Worm (Caenorhabditis elegans) whole organism, young adult: ENCODE results near the gene hizr-1.

ENCODE experiments used
- B0336.3 ChIP-seq: fragments of 200-800 bp; sonication (Bioruptor generic); IDR thresholded peaks from 2 replicates; pipeline ENCODE4 v1.3.6; 2022; ENCODE audit warnings: missing genetic modification characterization, missing compliant biosample characterization
- C06A6.2 ChIP-seq: fragments of 200-800 bp; sonication (Bioruptor generic); conservative IDR thresholded peaks from 2 replicates; pipeline ENCODE4 v1.3.6; 2022; ENCODE audit warnings: missing genetic modification characterization, missing compliant biosample characterization
- C17E4.6 ChIP-seq: fragments of 200-800 bp; sonication (Bioruptor generic); IDR thresholded peaks from 2 replicates; pipeline ENCODE4 v1.3.6; 2022; ENCODE audit warnings: missing genetic modification reagents, missing genetic modification characterization, missing compliant biosample characterization
- D2030.7 ChIP-seq: fragments of 200-800 bp; sonication (Bioruptor generic); IDR thresholded peaks from 2 replicates; pipeline ENCODE4 v1.3.6; 2022; ENCODE audit warnings: missing genetic modification reagents, missing genetic modification characterization, missing compliant biosample characterization
- F22D6.2 ChIP-seq: sonication (generic microtip); optimal IDR thresholded peaks from 2 replicates; lab custom pipeline; 2016; ENCODE audit warnings: mild to moderate bottlenecking, missing genetic modification characterization, missing compliant biosample characterization
- F33H1.4 ChIP-seq: fragments of 200-800 bp; sonication (Bioruptor generic); IDR thresholded peaks from 2 replicates; pipeline ENCODE4 v1.3.6; 2022; ENCODE audit warnings: missing genetic modification reagents, missing genetic modification characterization, missing compliant biosample characterization
- Y53G8AR.9 ChIP-seq: fragments of 200-800 bp; sonication (Bioruptor generic); conservative IDR thresholded peaks from 2 replicates; pipeline ENCODE4 v1.3.6; 2022; ENCODE audit warnings: missing genetic modification reagents, missing genetic modification characterization, missing compliant biosample characterization
- Y56A3A.18 ChIP-seq: fragments of 200-800 bp; sonication (Bioruptor generic); IDR thresholded peaks from 2 replicates; pipeline ENCODE4 v1.3.6; 2022; ENCODE audit warnings: missing genetic modification reagents, missing genetic modification characterization, missing compliant biosample characterization
- Y67H2A.10 ChIP-seq: fragments of 200-800 bp; sonication (Bioruptor generic); conservative IDR thresholded peaks from 2 replicates; pipeline ENCODE4 v1.3.6; 2022; ENCODE audit warnings: missing genetic modification reagents, missing genetic modification characterization, missing compliant biosample characterization
- Y79H2A.3 ChIP-seq: fragments of 200-800 bp; sonication (Bioruptor generic); conservative IDR thresholded peaks from 2 replicates; pipeline ENCODE4 v1.3.6; 2022; ENCODE audit warnings: missing genetic modification reagents, missing genetic modification characterization, missing compliant biosample characterization
- ama-1 ChIP-seq, 3 experiments: fragments of 150-350 bp in 1 of 3; sonication (generic microtip) in 2 of 3; optimal IDR thresholded peaks; 2 replicates each; lab custom pipeline; 2014 to 2018; ENCODE audit warnings: missing biosample characterization in 2 of 3, missing genetic modification characterization in 2 of 3, missing genetic modification reagents in 2 of 3
- aptf-2 ChIP-seq: fragments of 200-800 bp; sonication (Bioruptor generic); conservative IDR thresholded peaks from 2 replicates; pipeline ENCODE4 v1.3.6; 2022; ENCODE audit warnings: missing genetic modification reagents, missing genetic modification characterization, missing compliant biosample characterization
- attf-3 ChIP-seq: fragments of 200-800 bp; sonication (Bioruptor generic); conservative IDR thresholded peaks from 2 replicates; pipeline ENCODE4 v1.3.6; 2022; ENCODE audit warnings: missing genetic modification reagents, missing genetic modification characterization, missing compliant biosample characterization
- attf-6 ChIP-seq: fragments of 200-800 bp; sonication (Bioruptor generic); IDR thresholded peaks from 2 replicates; pipeline ENCODE4 v1.3.6; 2022; ENCODE audit warnings: missing genetic modification reagents, missing genetic modification characterization, missing compliant biosample characterization
- ceh-100 ChIP-seq: fragments of 200-800 bp; sonication (Bioruptor generic); IDR thresholded peaks from 2 replicates; pipeline ENCODE4 v1.3.6; 2022; ENCODE audit warnings: missing genetic modification reagents, missing genetic modification characterization, missing compliant biosample characterization
- ceh-27 ChIP-seq: fragments of 200-800 bp; sonication (Bioruptor generic); optimal IDR thresholded peaks from 2 replicates; lab custom pipeline; 2018; ENCODE audit warnings: mild to moderate bottlenecking, missing genetic modification characterization, moderate library complexity, missing compliant biosample characterization
- ceh-79 ChIP-seq: sonication (generic microtip); optimal IDR thresholded peaks from 2 replicates; lab custom pipeline; 2017; ENCODE audit warnings: mild to moderate bottlenecking, missing genetic modification characterization, missing compliant biosample characterization
- ceh-91 ChIP-seq: fragments of 200-800 bp; sonication (Bioruptor generic); IDR thresholded peaks from 2 replicates; pipeline ENCODE4 v1.3.6; 2022; ENCODE audit warnings: missing genetic modification reagents, missing genetic modification characterization, missing compliant biosample characterization
- egrh-3 ChIP-seq: fragments of 200-800 bp; sonication (Bioruptor generic); IDR thresholded peaks from 2 replicates; pipeline ENCODE4 v1.3.6; 2022; ENCODE audit warnings: missing genetic modification reagents, missing genetic modification characterization, missing compliant biosample characterization
- ekl-4 ChIP-seq: fragments of 200-800 bp; sonication (Bioruptor generic); IDR thresholded peaks from 2 replicates; pipeline ENCODE4 v1.3.6; 2022; ENCODE audit warnings: missing genetic modification reagents, missing genetic modification characterization, missing compliant biosample characterization
- him-1 ChIP-seq: sonication (generic microtip); optimal IDR thresholded peaks from 2 replicates; lab custom pipeline; 2016; ENCODE audit warnings: missing genotype, missing genetic modification reagents, missing genetic modification characterization, missing compliant biosample characterization
- hmg-1.2 ChIP-seq: fragments of 200-800 bp; sonication (Bioruptor generic); IDR thresholded peaks from 2 replicates; pipeline ENCODE4 v1.3.6; 2022; ENCODE audit warnings: missing genetic modification reagents, missing genetic modification characterization, missing compliant biosample characterization
- lag-1 ChIP-seq: fragments of 200-800 bp; sonication (Bioruptor generic); IDR thresholded peaks from 2 replicates; pipeline ENCODE4 v1.3.6; 2022; ENCODE audit warnings: missing genetic modification reagents, missing genetic modification characterization, missing compliant biosample characterization
- lin-26 ChIP-seq: fragments of 200-800 bp; sonication (Bioruptor generic); IDR thresholded peaks from 2 replicates; pipeline ENCODE4 v1.3.6; 2022; ENCODE audit warnings: missing genetic modification reagents, missing genetic modification characterization, missing compliant biosample characterization
- lin-40 ChIP-seq: sonication (generic microtip); optimal IDR thresholded peaks from 2 replicates; lab custom pipeline; 2016; ENCODE audit warnings: missing genetic modification characterization, mild to moderate bottlenecking, missing compliant biosample characterization, missing genotype, missing genetic modification reagents
- lin-54 ChIP-seq: fragments of 200-800 bp; sonication (Bioruptor generic); optimal IDR thresholded peaks from 2 replicates; lab custom pipeline; 2018; ENCODE audit warnings: mild to moderate bottlenecking, missing genetic modification characterization, missing compliant biosample characterization
- lir-1 ChIP-seq: fragments of 200-800 bp; sonication (Bioruptor generic); conservative IDR thresholded peaks from 2 replicates; pipeline ENCODE4 v1.3.6; 2022; ENCODE audit warnings: missing genetic modification reagents, missing genetic modification characterization, missing compliant biosample characterization
- madf-10 ChIP-seq: sonication (generic microtip); optimal IDR thresholded peaks from 2 replicates; lab custom pipeline; 2016; ENCODE audit warnings: mild to moderate bottlenecking, missing genetic modification characterization, missing compliant biosample characterization
- mxl-1 ChIP-seq: sonication (generic microtip); optimal IDR thresholded peaks from 2 replicates; lab custom pipeline; 2016; ENCODE audit warnings: missing genetic modification characterization, missing compliant biosample characterization
- nfya-1 ChIP-seq: sonication (generic microtip); optimal IDR thresholded peaks from 2 replicates; lab custom pipeline; 2017; ENCODE audit warnings: antibody characterized with exemption, missing compliant biosample characterization, missing genetic modification characterization, borderline replicate concordance; ENCODE audit not compliant: insufficient read depth
- nfyb-1 ChIP-seq: fragments of 200-800 bp; sonication (Bioruptor generic); IDR thresholded peaks from 2 replicates; pipeline ENCODE4 v1.3.6; 2022; ENCODE audit warnings: missing genetic modification reagents, missing genetic modification characterization, missing compliant biosample characterization
- nhr-120 ChIP-seq: fragments of 200-800 bp; sonication (Bioruptor generic); IDR thresholded peaks from 2 replicates; pipeline ENCODE4 v1.3.6; 2022; ENCODE audit warnings: missing genetic modification characterization, missing compliant biosample characterization
- nhr-80 ChIP-seq: sonication (generic microtip); optimal IDR thresholded peaks from 2 replicates; lab custom pipeline; 2016; ENCODE audit warnings: missing genetic modification characterization, missing compliant biosample characterization
- nhr-90 ChIP-seq: sonication (generic microtip); optimal IDR thresholded peaks from 2 replicates; lab custom pipeline; 2016; ENCODE audit warnings: missing genotype, mild to moderate bottlenecking, missing genetic modification characterization, missing compliant biosample characterization
- rec-8 ChIP-seq, 2 experiments: sonication (generic microtip); optimal IDR thresholded peaks; 2 replicates each; lab custom pipeline; 2016; ENCODE audit warnings: mild to moderate bottlenecking in 2 of 2, missing genetic modification characterization in 2 of 2, missing genetic modification reagents in 2 of 2, missing genotype in 2 of 2, missing biosample characterization in 1 of 2, missing compliant biosample characterization in 1 of 2, moderate library complexity in 1 of 2
- sea-2 ChIP-seq: fragments of 200-800 bp; sonication (Bioruptor generic); IDR thresholded peaks from 2 replicates; pipeline ENCODE4 v1.3.6; 2022; ENCODE audit warnings: missing genetic modification characterization, missing compliant biosample characterization
- xnd-1 ChIP-seq: sonication (generic microtip); optimal IDR thresholded peaks from 2 replicates; lab custom pipeline; 2016; ENCODE audit warnings: missing genotype, missing genetic modification reagents, missing genetic modification characterization, missing compliant biosample characterization
- ztf-18 ChIP-seq: sonication (generic microtip); optimal IDR thresholded peaks from 2 replicates; lab custom pipeline; 2016; ENCODE audit warnings: missing genotype, mild to moderate bottlenecking, missing genetic modification characterization, missing compliant biosample characterization
- ztf-22 ChIP-seq: fragments of 200-800 bp; sonication (Bioruptor generic); optimal IDR thresholded peaks from 2 replicates; lab custom pipeline; 2018; ENCODE audit warnings: mild to moderate bottlenecking, missing genetic modification characterization, moderate library complexity, missing compliant biosample characterization
- ztf-6 ChIP-seq: fragments of 200-800 bp; sonication (Bioruptor generic); IDR thresholded peaks from 2 replicates; pipeline ENCODE4 v1.3.6; 2022; ENCODE audit warnings: missing genetic modification reagents, missing genetic modification characterization, missing compliant biosample characterization

hizr-1 gene

ce11 chrX:11328710-11329109 is 10.6 kb downstream of the hizr-1 start:
- TF ChIP-seq xnd-1 (tag; lab: Kevin White, UChicago) (no peak), ceh-27 (GFP tag; lab: Kevin White, UChicago) (no peak), mxl-1 (no peak), lin-54 (GFP tag; lab: Kevin White, UChicago) (no peak)

DNA sequence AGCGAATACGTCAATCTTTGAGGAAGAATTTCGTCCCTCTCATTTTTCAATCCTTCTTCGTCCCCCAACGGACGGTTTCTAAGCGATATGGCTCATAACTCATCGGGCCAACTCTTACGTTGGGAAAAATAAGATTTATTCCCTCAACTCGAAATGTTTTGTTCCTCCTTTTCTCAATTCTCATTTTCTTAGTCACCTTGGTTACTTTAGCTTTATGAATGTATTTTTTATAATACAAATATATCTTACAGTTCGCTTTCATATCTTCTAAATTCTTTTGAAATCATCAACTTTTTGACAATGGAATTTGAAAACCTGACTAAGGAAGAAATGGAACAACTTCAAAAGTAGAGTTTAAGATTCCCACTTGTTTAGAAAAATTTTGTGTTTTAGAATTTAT is 11.3 kb downstream of the hizr-1 start, which contains the start of gene npr-9:
TSS of gene npr-9 (plus strand) at position 301 of the 400 bp plus-strand sequence.
- no peak for TF ChIP-seq egrh-3 (GFP tag; lab: Robert Waterston, UW)
- no peak for TF ChIP-seq Y56A3A.18 (GFP tag; lab: Robert Waterston, UW)
- no peak for TF ChIP-seq Y53G8AR.9
- TF ChIP-seq Y67H2A.10 (GFP tag; lab: Robert Waterston, UW): no peak
- no peak for TF ChIP-seq nhr-80 (tag; lab: Kevin White, UChicago)
- no peak for TF ChIP-seq sea-2
- no peak for TF ChIP-seq ztf-6 (GFP tag; lab: Robert Waterston, UW)
- no peak for TF ChIP-seq ekl-4
- no peak for TF ChIP-seq him-1 (tag; lab: Kevin White, UChicago)
- TF ChIP-seq ceh-79 (tag; lab: Kevin White, UChicago): no peak
- no peak for TF ChIP-seq F22D6.2
- no peak for TF ChIP-seq C06A6.2
- no peak for TF ChIP-seq F33H1.4
- TF ChIP-seq nfya-1 (tag; lab: Kevin White, UChicago): no peak
- TF ChIP-seq ceh-100: no peak
- TF ChIP-seq rec-8 (tag; optimal IDR thresholded peaks at IDR 0.05; lab: Kevin White, UChicago): no peak
- TF ChIP-seq attf-3 (GFP tag; lab: Robert Waterston, UW): no peak
- no peak for TF ChIP-seq ztf-22 (GFP tag; lab: Kevin White, UChicago)
- no peak for TF ChIP-seq lin-26 (GFP tag; lab: Robert Waterston, UW)

DNA sequence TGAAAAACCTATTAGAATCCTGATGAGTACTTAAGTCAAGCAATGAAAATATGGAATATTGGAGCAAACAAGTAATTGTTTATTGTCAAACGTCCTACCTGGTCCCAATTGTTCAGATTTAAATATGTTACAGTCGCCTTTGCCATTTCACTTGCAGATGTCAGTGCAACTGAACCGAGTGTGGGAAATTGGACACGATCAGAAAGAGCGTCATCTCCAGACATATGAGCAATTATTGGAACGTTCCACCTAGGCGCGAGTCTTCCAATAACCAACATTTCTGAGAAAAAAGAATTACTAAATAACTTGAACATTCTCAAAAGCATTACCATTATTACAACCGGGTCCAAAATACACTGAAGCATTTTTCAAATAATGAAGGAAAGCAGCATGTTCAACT is 19.0 kb downstream of the hizr-1 start:
- TF ChIP-seq lir-1 (GFP tag; lab: Robert Waterston, UW) (no peak), ama-1 (optimal IDR thresholded peaks at IDR 0.05; lab: Kevin White, UChicago) (no peak), ama-1 (GFP tag; optimal IDR thresholded peaks at IDR 0.05; lab: Kevin White, UChicago) (no peak), aptf-2 (GFP tag; lab: Robert Waterston, UW) (no peak), D2030.7 (GFP tag; lab: Robert Waterston, UW) (no peak), egrh-3 (GFP tag; lab: Robert Waterston, UW) (no peak), attf-6 (GFP tag; lab: Robert Waterston, UW) (no peak), nfya-1 (tag; lab: Kevin White, UChicago) (no peak), ztf-18 (tag; lab: Kevin White, UChicago) (no peak), nhr-90 (tag; lab: Kevin White, UChicago) (no peak), B0336.3 (no peak), nhr-120 (GFP tag; lab: Robert Waterston, UW) (no peak), nfyb-1 (GFP tag; lab: Robert Waterston, UW) (no peak), ceh-91 (no peak)

- TF ChIP-seq lag-1 (GFP tag; lab: Robert Waterston, UW) (no peak), madf-10 (no peak), hmg-1.2 (GFP tag; lab: Robert Waterston, UW) (no peak), Y79H2A.3 (GFP tag; lab: Robert Waterston, UW) (no peak), ceh-100 (no peak), ekl-4 (no peak), C17E4.6 (GFP tag; lab: Robert Waterston, UW) (no peak), lin-40 (no peak)
Measured at ce11 chrX:11337783-11338182, 19.7 kb downstream of the hizr-1 start, which contains the start of gene gcy-9. gcy-9 (minus strand) TSS chrX:11337883.
